Worm (Caenorhabditis elegans): ENCODE data around the gene T28D9.16.

Gene T28D9.16

ce11 chrII:6489711-6490184, 14.3 kb downstream of the T28D9.16 start, which contains the start of the genes snr-3 and rsp-5 (continued):
- TF ChIP-seq ceh-8 (GFP tag; optimal IDR thresholded peaks at IDR 0.05) = no peak
- peak; percentile 71 to 86 (median 80) for TF ChIP-seq dpl-1 (GFP tag; optimal IDR thresholded peaks at IDR 0.05)
- TF ChIP-seq Y116A8C.19 (tag; optimal IDR thresholded peaks at IDR 0.05; ENCODE audit: borderline replicate concordance) = no peak
- TF ChIP-seq jun-1 (tag; optimal IDR thresholded peaks at IDR 0.05) = peak; percentile 33
- peak; percentile 98 to 99 for TF ChIP-seq lsy-2 (tag; optimal IDR thresholded peaks at IDR 0.05)
- peak in 2 of 6 experiments; percentile 43 to 61 for TF ChIP-seq elt-3 (tag; optimal IDR thresholded peaks at IDR 0.05)
- TF ChIP-seq zag-1 (tag; optimal IDR thresholded peaks at IDR 0.05) = no peak
- peak; percentile 43; the same call in 1 of the 2 replicates for TF ChIP-seq grh-1 (GFP tag; IDR thresholded peaks at IDR 0.05)
- no peak for TF ChIP-seq fos-1 (tag; optimal IDR thresholded peaks at IDR 0.05)
- TF ChIP-seq lir-3 (tag; optimal IDR thresholded peaks at IDR 0.05; ENCODE audit: poor library complexity) = no peak
- TF ChIP-seq nhr-47 (tag; optimal IDR thresholded peaks at IDR 0.05) = peak; percentile 71
- TF ChIP-seq C34B4.2 (tag; optimal IDR thresholded peaks at IDR 0.05) = no peak
- TF ChIP-seq snpc-4 (tag; optimal IDR thresholded peaks at IDR 0.05) = peak; percentile 57
- peak; percentile 61 for TF ChIP-seq mep-1 (tag; optimal IDR thresholded peaks at IDR 0.05)
- TF ChIP-seq egl-27 (tag; optimal IDR thresholded peaks at IDR 0.05) = no peak
- TF ChIP-seq F16B12.6 (tag; optimal IDR thresholded peaks at IDR 0.05) = peak; percentile 33
- no peak for TF ChIP-seq ceh-63 (GFP tag; optimal IDR thresholded peaks at IDR 0.05)
- TF ChIP-seq aha-1 (tag; optimal IDR thresholded peaks at IDR 0.05) = no peak
- TF ChIP-seq aly-2 (tag; optimal IDR thresholded peaks at IDR 0.05) = no peak
- no peak for TF ChIP-seq nhr-12 (tag; optimal IDR thresholded peaks at IDR 0.05)
- no peak for TF ChIP-seq nhr-76 (tag; optimal IDR thresholded peaks at IDR 0.05)
- TF ChIP-seq mab-9 (GFP tag; IDR thresholded peaks at IDR 0.05) = no peak
- TF ChIP-seq xbp-1 (tag; optimal IDR thresholded peaks at IDR 0.05) = peak; percentile 55
- no peak for TF ChIP-seq sup-37 (GFP tag; optimal IDR thresholded peaks at IDR 0.05)
- no peak for TF ChIP-seq pag-3 (tag; optimal IDR thresholded peaks at IDR 0.05; ENCODE audit: borderline replicate concordance, insufficient read depth)
- no peak for TF ChIP-seq unc-130 (tag; optimal IDR thresholded peaks at IDR 0.05)
- no peak for TF ChIP-seq vab-15 (tag; optimal IDR thresholded peaks at IDR 0.05)
- no peak for TF ChIP-seq zip-4 (GFP tag; optimal IDR thresholded peaks at IDR 0.05)
- peak; percentile 51 for TF ChIP-seq isw-1 (GFP tag; IDR thresholded peaks at IDR 0.05)
- TF ChIP-seq fkh-4 (tag; optimal IDR thresholded peaks at IDR 0.05; ENCODE audit: borderline replicate concordance) = no peak
- TF ChIP-seq ztf-4 (tag; optimal IDR thresholded peaks at IDR 0.05) = no peak

ce11 chrII:6491187-6491586, 15.7 kb downstream of the T28D9.16 start:
- TF ChIP-seq lin-15B (tag; optimal IDR thresholded peaks at IDR 0.05) = no peak

- TF ChIP-seq jun-1 (tag; optimal IDR thresholded peaks at IDR 0.05) (no peak), tlp-1 (tag; optimal IDR thresholded peaks at IDR 0.05) (no peak), fkh-8 (tag; optimal IDR thresholded peaks at IDR 0.05) (peak; percentile 87), mdl-1 (tag; optimal IDR thresholded peaks at IDR 0.05) (no peak), tbx-2 (tag; optimal IDR thresholded peaks at IDR 0.05) (peak; percentile 18), snpc-4 (tag; optimal IDR thresholded peaks at IDR 0.05) (peak; percentile 80), nhr-20 (tag; optimal IDR thresholded peaks at IDR 0.05) (peak; percentile 32), ceh-63 (GFP tag; optimal IDR thresholded peaks at IDR 0.05) (no peak), unc-30 (tag; optimal IDR thresholded peaks at IDR 0.05) (no peak), ztf-4 (tag; optimal IDR thresholded peaks at IDR 0.05) (peak; percentile 23), rnt-1 (tag; optimal IDR thresholded peaks at IDR 0.05) (peak; percentile 58), unc-86 (tag; optimal IDR thresholded peaks at IDR 0.05) (peak; percentile 53), ceh-82 (tag; optimal IDR thresholded peaks at IDR 0.05) (peak in 2 of 3 experiments; percentile 56 to 81), ceh-88 (GFP tag; IDR thresholded peaks at IDR 0.05) (no peak), sox-4 (tag; optimal IDR thresholded peaks at IDR 0.05) (no peak), xbp-1 (tag; optimal IDR thresholded peaks at IDR 0.05) (peak; percentile 6), alr-1 (tag; optimal IDR thresholded peaks at IDR 0.05; ENCODE audit: borderline replicate concordance) (no peak), snu-23 (GFP tag; optimal IDR thresholded peaks at IDR 0.05) (peak; percentile 32), fos-1 (tag; optimal IDR thresholded peaks at IDR 0.05) (no peak), sptf-1 (tag; optimal IDR thresholded peaks at IDR 0.05) (no peak), ets-5 (GFP tag; IDR thresholded peaks at IDR 0.05) (no peak), ceh-8 (GFP tag; optimal IDR thresholded peaks at IDR 0.05) (no peak), mab-9 (GFP tag; IDR thresholded peaks at IDR 0.05) (0 out of 2 replicates have a peak, but pooled peaks have one; percentile 25), C16A3.4 (tag; optimal IDR thresholded peaks at IDR 0.05) (peak; percentile 12)
These were observed 16.4 kb downstream of the T28D9.16 start, which contains the start of the genes T28D9.11 and T28D9.1 for ce11 chrII:6491817-6492452. T28D9.11 (minus strand) TSS chrII:6491993. T28D9.1 (plus strand) TSS chrII:6492402.

All from whole organism, L1 larva.